Worm (Caenorhabditis elegans) whole organism, L4 larva: Measurements from ENCODE around the gene F45D3.1.

ENCODE experiments used
- F10B5.3 ChIP-seq: sonication (generic microtip); optimal IDR thresholded peaks from 2 replicates; lab custom pipeline; 2016; ENCODE audit warnings: mild to moderate bottlenecking, missing genetic modification characterization, missing compliant biosample characterization
- F26F4.8 ChIP-seq: fragments of 200-800 bp; sonication (Bioruptor generic); conservative IDR thresholded peaks from 2 replicates; pipeline ENCODE4 v1.3.6; 2022; ENCODE audit warnings: missing genetic modification characterization, missing compliant biosample characterization
- F37D6.2 ChIP-seq: sonication (generic microtip); optimal IDR thresholded peaks from 2 replicates; lab custom pipeline; 2016; ENCODE audit warnings: mild to moderate bottlenecking, missing genetic modification characterization, missing compliant biosample characterization
- R02D3.7 ChIP-seq: fragments of 150-350 bp; sonication (generic microtip); optimal IDR thresholded peaks from 3 replicates; lab custom pipeline; 2014; ENCODE audit warnings: missing biosample characterization, missing genetic modification characterization
- T20F7.1 ChIP-seq: fragments of 200-800 bp; sonication (Bioruptor generic); optimal IDR thresholded peaks from 2 replicates; lab custom pipeline; 2018; ENCODE audit warnings: mild to moderate bottlenecking, missing genetic modification characterization, missing compliant biosample characterization
- Y105C5A.15 ChIP-seq: fragments of 200-800 bp; sonication (Bioruptor generic); IDR thresholded peaks from 2 replicates; pipeline ENCODE4 v1.3.6; 2022; ENCODE audit warnings: missing genetic modification characterization, missing compliant biosample characterization
- Y5F2A.4 ChIP-seq: fragments of 200-800 bp; sonication (Bioruptor generic); optimal IDR thresholded peaks from 2 replicates; lab custom pipeline; 2018; ENCODE audit warnings: mild to moderate bottlenecking, missing genetic modification characterization, missing compliant biosample characterization
- Y75B8A.6 ChIP-seq: fragments of 200-800 bp; sonication (Bioruptor generic); IDR thresholded peaks from 2 replicates; pipeline ENCODE4 v1.3.6; 2022; ENCODE audit warnings: missing genetic modification reagents, missing genetic modification characterization, missing compliant biosample characterization
- ZK337.2 ChIP-seq: fragments of 200-800 bp; sonication (Bioruptor generic); IDR thresholded peaks from 2 replicates; pipeline ENCODE4 v1.3.6; 2022; ENCODE audit warnings: missing genetic modification reagents, missing genetic modification characterization, missing compliant biosample characterization
- ZK546.5 ChIP-seq, 2 experiments: sonication (generic microtip); optimal IDR thresholded peaks; 2 replicates each; lab custom pipeline; 2017; ENCODE audit warnings: missing biosample characterization in 2 of 2, missing genetic modification characterization in 2 of 2
- aly-2 ChIP-seq: sonication (generic microtip); optimal IDR thresholded peaks from 2 replicates; lab custom pipeline; 2018; ENCODE audit warnings: missing biosample characterization, missing genetic modification characterization
- ama-1 ChIP-seq: fragments of 150-350 bp; optimal IDR thresholded peaks from 2 replicates; lab custom pipeline; 2014; ENCODE audit warnings: inconsistent platforms, mixed read lengths
- ceh-20 ChIP-seq: fragments of 200-800 bp; sonication (Bioruptor generic); IDR thresholded peaks from 2 replicates; pipeline ENCODE4 v1.3.6; 2022; ENCODE audit warnings: missing genetic modification reagents, missing genetic modification characterization, missing compliant biosample characterization
- ceh-28 ChIP-seq: fragments of 150-350 bp; optimal IDR thresholded peaks from 2 replicates; lab custom pipeline; 2014; ENCODE audit warnings: missing biosample characterization, missing genetic modification reagents, missing genetic modification characterization
- ceh-82 ChIP-seq: sonication (generic microtip); optimal IDR thresholded peaks from 2 replicates; lab custom pipeline; 2017; ENCODE audit warnings: missing biosample characterization, missing genetic modification characterization
- ces-1 ChIP-seq: fragments of 150-350 bp; sonication (generic microtip); optimal IDR thresholded peaks from 4 replicates; lab custom pipeline; 2014; ENCODE audit warnings: missing biosample characterization, missing genetic modification reagents, missing genetic modification characterization
- daf-8 ChIP-seq: fragments of 200-800 bp; sonication (Bioruptor generic); IDR thresholded peaks from 2 replicates; pipeline ENCODE4 v1.3.6; 2022; ENCODE audit warnings: missing genetic modification characterization, missing compliant biosample characterization
- dmd-8 ChIP-seq: fragments of 200-800 bp; sonication (Bioruptor generic); IDR thresholded peaks from 2 replicates; pipeline ENCODE4 v1.3.6; 2022; ENCODE audit warnings: missing genetic modification characterization, missing compliant biosample characterization
- dpl-1 ChIP-seq: fragments of 150-350 bp; optimal IDR thresholded peaks from 2 replicates; lab custom pipeline; 2014; ENCODE audit warnings: missing biosample characterization, missing genetic modification reagents, missing genetic modification characterization
- egl-27 ChIP-seq: sonication (generic microtip); optimal IDR thresholded peaks from 3 replicates; lab custom pipeline; 2017; ENCODE audit warnings: missing biosample characterization, missing genetic modification reagents, missing genetic modification characterization
- fkh-10 ChIP-seq: fragments of 150-350 bp; optimal IDR thresholded peaks from 2 replicates; lab custom pipeline; 2014; ENCODE audit warnings: missing biosample characterization, missing genetic modification reagents, missing genetic modification characterization
- fos-1 ChIP-seq: fragments of 150-350 bp; optimal IDR thresholded peaks from 2 replicates; lab custom pipeline; 2014; ENCODE audit warnings: missing biosample characterization, missing genetic modification characterization
- hlh-11 ChIP-seq: fragments of 200-800 bp; sonication (Bioruptor generic); optimal IDR thresholded peaks from 2 replicates; lab custom pipeline; 2018; ENCODE audit warnings: mild to moderate bottlenecking, missing genetic modification characterization, missing compliant biosample characterization
- jun-1 ChIP-seq: fragments of 150-350 bp; optimal IDR thresholded peaks from 2 replicates; lab custom pipeline; 2014; ENCODE audit warnings: missing biosample characterization, missing genetic modification reagents, missing genetic modification characterization
- lin-15B ChIP-seq: fragments of 150-350 bp; sonication (generic microtip); optimal IDR thresholded peaks from 3 replicates; lab custom pipeline; 2014; ENCODE audit warnings: missing biosample characterization, missing genetic modification characterization
- lin-29 ChIP-seq: fragments of 200-800 bp; sonication (Bioruptor generic); IDR thresholded peaks from 2 replicates; pipeline ENCODE4 v1.3.6; 2022; ENCODE audit warnings: missing genetic modification reagents, missing genetic modification characterization, missing compliant biosample characterization
- lir-3 ChIP-seq: sonication (generic microtip); optimal IDR thresholded peaks from 2 replicates; lab custom pipeline; 2016; ENCODE audit warnings: mild to moderate bottlenecking, missing genetic modification characterization, missing compliant biosample characterization
- madf-9 ChIP-seq: fragments of 200-800 bp; sonication (Bioruptor generic); conservative IDR thresholded peaks from 2 replicates; pipeline ENCODE4 v1.3.6; 2022; ENCODE audit warnings: missing genetic modification reagents, missing genetic modification characterization, missing compliant biosample characterization
- mdl-1 ChIP-seq, 2 experiments: fragments of 150-350 bp in 1 of 2; sonication (generic microtip) in 1 of 2; optimal IDR thresholded peaks; 2 replicates each; lab custom pipeline; 2014 to 2017; ENCODE audit warnings: missing biosample characterization in 2 of 2, missing genetic modification characterization in 2 of 2
- mdt-29 ChIP-seq: fragments of 200-800 bp; sonication (Bioruptor generic); IDR thresholded peaks from 2 replicates; pipeline ENCODE4 v1.3.6; 2022; ENCODE audit warnings: missing genetic modification reagents, missing genetic modification characterization, missing compliant biosample characterization
- mep-1 ChIP-seq: fragments of 150-350 bp; sonication (generic microtip); optimal IDR thresholded peaks from 3 replicates; lab custom pipeline; 2014; ENCODE audit warnings: missing biosample characterization, missing genetic modification characterization
- nhr-10 ChIP-seq: fragments of 150-350 bp; optimal IDR thresholded peaks from 2 replicates; lab custom pipeline; 2014; ENCODE audit warnings: missing biosample characterization, missing genetic modification characterization
- nhr-111 ChIP-seq: fragments of 200-800 bp; sonication (Bioruptor generic); optimal IDR thresholded peaks from 2 replicates; lab custom pipeline; 2018; ENCODE audit warnings: mild to moderate bottlenecking, missing genetic modification characterization, missing compliant biosample characterization
- nhr-76 ChIP-seq: fragments of 150-350 bp; optimal IDR thresholded peaks from 2 replicates; lab custom pipeline; 2014; ENCODE audit warnings: missing biosample characterization, missing genetic modification characterization
- pqm-1 ChIP-seq: sonication (generic microtip); optimal IDR thresholded peaks from 2 replicates; lab custom pipeline; 2017; ENCODE audit warnings: missing biosample characterization, missing genetic modification characterization
- rbr-2 ChIP-seq: sonication (generic microtip); optimal IDR thresholded peaks from 2 replicates; lab custom pipeline; 2016; ENCODE audit warnings: missing genotype, missing genetic modification characterization, missing compliant biosample characterization
- saeg-2 ChIP-seq: fragments of 200-800 bp; sonication (Bioruptor generic); IDR thresholded peaks from 2 replicates; pipeline ENCODE4 v1.3.6; 2022; ENCODE audit warnings: missing genetic modification reagents, missing genetic modification characterization, missing compliant biosample characterization
- sdz-12 ChIP-seq: fragments of 200-800 bp; sonication (Bioruptor generic); optimal IDR thresholded peaks from 2 replicates; lab custom pipeline; 2018; ENCODE audit warnings: mild to moderate bottlenecking, missing genetic modification characterization, missing compliant biosample characterization
- spr-1 ChIP-seq: sonication (generic microtip); optimal IDR thresholded peaks from 2 replicates; lab custom pipeline; 2016; ENCODE audit warnings: mild to moderate bottlenecking, missing genetic modification characterization, missing compliant biosample characterization
- spr-3 ChIP-seq: fragments of 200-800 bp; sonication (Bioruptor generic); optimal IDR thresholded peaks from 2 replicates; lab custom pipeline; 2018; ENCODE audit warnings: mild to moderate bottlenecking, missing genetic modification characterization, missing compliant biosample characterization
- unc-39 ChIP-seq: sonication (generic microtip); optimal IDR thresholded peaks from 2 replicates; lab custom pipeline; 2017; ENCODE audit warnings: missing biosample characterization, missing genetic modification characterization
- unc-62 ChIP-seq, 3 experiments: fragments of 150-350 bp in 1 of 3; sonication (generic microtip); optimal IDR thresholded peaks in 2 of 3; peaks in 1 of 3; 1 replicate in 1 of 3; 2 replicates in 2 of 3; lab custom pipeline; 2014 to 2017; ENCODE audit warnings: missing biosample characterization in 3 of 3, missing genetic modification characterization in 3 of 3, missing genetic modification reagents in 3 of 3, missing genotype in 1 of 3
- vab-7 ChIP-seq: fragments of 200-800 bp; sonication (Bioruptor generic); IDR thresholded peaks from 2 replicates; pipeline ENCODE4 v1.3.6; 2022; ENCODE audit warnings: missing genetic modification reagents, missing genetic modification characterization, missing compliant biosample characterization
- zip-11 ChIP-seq: fragments of 200-800 bp; sonication (Bioruptor generic); IDR thresholded peaks from 2 replicates; pipeline ENCODE4 v1.3.6; 2022; ENCODE audit warnings: missing genetic modification characterization, missing compliant biosample characterization
- ztf-7 ChIP-seq: fragments of 150-350 bp; optimal IDR thresholded peaks from 2 replicates; lab custom pipeline; 2014; ENCODE audit warnings: missing biosample characterization, missing genetic modification characterization

The F45D3.1 gene

DNA sequence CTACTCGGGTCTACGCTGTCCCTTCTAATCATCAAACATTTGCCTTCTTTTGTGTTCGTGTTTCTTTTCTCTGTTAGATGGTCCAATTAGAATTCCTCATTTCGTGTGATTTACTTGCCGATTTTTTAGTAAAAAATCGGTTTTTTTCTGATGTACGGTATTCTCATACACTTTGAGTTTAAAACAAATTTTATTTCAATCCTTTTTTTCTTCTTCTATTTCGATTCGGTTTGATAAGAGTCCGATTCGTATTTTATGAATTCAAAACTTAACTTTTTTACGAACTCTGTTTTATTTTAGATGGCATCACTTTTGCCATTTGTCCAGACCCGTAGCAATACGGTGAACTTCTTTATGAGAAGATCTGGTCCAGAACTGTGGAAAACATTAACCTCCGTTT is 36.3 kb downstream of the F45D3.1 start, which contains the start of gene mrps-5:
mrps-5 (plus strand) TSS at position 301 of the 400 bp plus-strand sequence.
- no peak for TF ChIP-seq ces-1 (GFP tag; lab: Kevin White, UChicago)
- no peak for TF ChIP-seq lir-3 (tag; lab: Kevin White, UChicago)
- TF ChIP-seq Y105C5A.15 (GFP tag; lab: Robert Waterston, UW) = 0 out of 2 replicates have a peak, but pooled peaks have one; percentile 8
- TF ChIP-seq ceh-28 (tag; lab: Kevin White, UChicago) = no peak
- no peak for TF ChIP-seq mdl-1 (tag; optimal IDR thresholded peaks at IDR 0.05; lab: Kevin White, UChicago)
- TF ChIP-seq ceh-20 (GFP tag; lab: Robert Waterston, UW) = no peak
- TF ChIP-seq T20F7.1 (GFP tag; lab: Kevin White, UChicago) = peak; percentile 19
- TF ChIP-seq F10B5.3 (tag; lab: Kevin White, UChicago) = no peak
- no peak for TF ChIP-seq ZK337.2 (GFP tag; lab: Robert Waterston, UW)
- TF ChIP-seq spr-1 (tag; lab: Kevin White, UChicago) = no peak
- no peak for TF ChIP-seq fkh-10 (GFP tag; lab: Kevin White, UChicago)
- TF ChIP-seq fos-1 (tag; lab: Kevin White, UChicago) = no peak

DNA sequence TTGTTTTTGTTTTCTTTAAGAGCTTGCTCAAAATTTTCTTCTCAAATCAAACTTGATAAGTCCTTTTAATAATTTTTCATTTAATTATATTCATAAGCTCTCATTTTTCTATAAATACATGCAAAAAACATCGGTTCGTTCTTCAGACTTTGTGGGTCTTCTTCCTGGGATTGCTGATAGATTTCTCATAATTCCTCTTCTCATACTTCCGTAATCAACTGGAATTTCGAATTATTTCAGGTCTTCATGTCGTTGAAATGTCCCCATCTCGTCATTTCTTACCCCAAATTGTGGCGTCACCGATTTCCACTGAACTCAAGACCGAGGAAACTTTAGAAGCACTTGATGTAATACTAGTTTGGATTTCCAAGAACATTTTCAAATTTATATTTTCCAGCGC is 38.0 kb downstream of the F45D3.1 start:
- TF ChIP-seq Y5F2A.4 (GFP tag; lab: Kevin White, UChicago) = no peak
- no peak for TF ChIP-seq F37D6.2 (tag; lab: Kevin White, UChicago)
- TF ChIP-seq rbr-2 = no peak
- no peak for TF ChIP-seq mep-1 (tag; lab: Kevin White, UChicago)
- no peak for TF ChIP-seq F10B5.3 (tag; lab: Kevin White, UChicago)
- no peak for TF ChIP-seq lin-29 (GFP tag; lab: Robert Waterston, UW)
- TF ChIP-seq dpl-1 (GFP tag; lab: Kevin White, UChicago) = no peak
- TF ChIP-seq mdt-29 = no peak
- no peak for TF ChIP-seq nhr-76 (tag; lab: Kevin White, UChicago)
- TF ChIP-seq egl-27 (tag; lab: Kevin White, UChicago) = no peak
- no peak for TF ChIP-seq Y75B8A.6 (GFP tag; lab: Robert Waterston, UW)

DNA sequence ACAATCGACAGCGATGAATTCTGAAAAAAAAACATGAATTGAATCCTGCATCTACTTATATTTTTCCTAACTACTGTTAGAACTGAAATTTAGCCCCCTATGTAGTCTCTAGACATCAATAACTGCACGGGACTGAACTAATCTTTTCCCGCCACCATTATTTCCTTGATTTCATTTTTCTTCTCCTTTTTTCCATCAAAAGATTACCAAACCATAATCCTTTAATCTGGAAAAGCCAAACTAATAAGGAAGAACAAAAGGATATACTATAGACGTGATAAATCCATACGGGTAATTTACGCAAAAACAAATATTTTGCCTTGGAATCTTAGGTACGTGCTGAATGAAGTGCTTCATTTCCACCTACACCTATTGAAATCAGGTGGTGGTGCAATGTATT is 40.5 kb downstream of the F45D3.1 start:
- TF ChIP-seq unc-62 (GFP tag; optimal IDR thresholded peaks at IDR 0.05 in 1 of 2; lab: Kevin White, UChicago) (peak in 1 of 2 experiments; percentile 97), unc-62 (tag; optimal IDR thresholded peaks at IDR 0.05; lab: Kevin White, UChicago) (no peak), F26F4.8 (GFP tag; lab: Robert Waterston, UW) (no peak)

DNA sequence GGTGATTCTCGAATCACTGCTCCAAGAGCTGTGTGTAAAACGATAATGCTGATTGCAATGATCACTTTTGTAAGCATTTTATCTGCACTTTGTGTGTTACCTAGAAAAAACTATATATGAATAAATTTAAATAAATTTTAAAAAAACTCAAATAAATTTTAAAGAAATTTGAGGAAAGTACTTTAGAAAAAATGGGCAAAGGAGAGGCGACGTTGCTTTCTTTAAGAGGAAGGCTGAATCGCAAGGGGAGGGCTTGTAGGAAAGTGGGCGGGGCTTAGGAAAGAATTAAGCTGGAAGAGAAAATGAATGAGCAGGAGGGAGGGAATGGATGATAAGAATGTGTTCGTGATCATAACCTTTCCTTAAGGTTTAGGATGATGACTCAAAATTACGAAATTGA is 41.0 kb downstream of the F45D3.1 start, which contains the start of gene E02A10.4:
E02A10.4 (minus strand) TSS at position 101 of the 400 bp plus-strand sequence.
- no peak for TF ChIP-seq saeg-2 (GFP tag; lab: Robert Waterston, UW)
- TF ChIP-seq vab-7 (GFP tag; lab: Robert Waterston, UW) = no peak
- no peak for TF ChIP-seq unc-39 (tag; lab: Kevin White, UChicago)
- no peak for TF ChIP-seq ceh-82 (tag; lab: Kevin White, UChicago)
- TF ChIP-seq ZK546.5 (tag; optimal IDR thresholded peaks at IDR 0.05; lab: Kevin White, UChicago) = no peak
- no peak for TF ChIP-seq dmd-8 (GFP tag; lab: Robert Waterston, UW)
- no peak for TF ChIP-seq R02D3.7 (tag; lab: Kevin White, UChicago)
- no peak for TF ChIP-seq sdz-12
- TF ChIP-seq aly-2 (tag; lab: Kevin White, UChicago) = no peak
- no peak for TF ChIP-seq ztf-7
- TF ChIP-seq Y5F2A.4 (GFP tag; lab: Kevin White, UChicago) = no peak

DNA sequence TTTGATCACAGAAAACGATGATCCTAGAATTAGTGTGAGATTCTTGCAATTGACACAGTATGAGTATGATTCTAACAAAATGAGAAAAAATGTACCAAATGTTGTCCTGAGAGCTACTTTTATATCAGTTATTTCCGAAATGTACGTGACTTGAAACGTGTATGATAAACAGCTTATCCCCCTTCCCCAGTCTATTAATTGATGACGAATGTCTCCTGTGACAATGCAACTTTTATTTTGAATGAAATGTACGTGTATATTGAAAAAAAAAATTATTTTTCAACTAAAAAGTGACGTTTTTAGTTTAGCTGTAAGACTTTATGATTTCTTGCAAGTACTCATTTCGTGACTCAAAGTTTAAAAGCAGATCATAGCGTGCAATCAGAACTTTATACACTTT is 43.4 kb downstream of the F45D3.1 start:
- TF ChIP-seq nhr-111 (GFP tag; lab: Kevin White, UChicago) = no peak
- TF ChIP-seq pqm-1 = no peak
- no peak for TF ChIP-seq lin-15B
- no peak for TF ChIP-seq madf-9 (GFP tag; lab: Robert Waterston, UW)
- TF ChIP-seq fkh-10 (GFP tag; lab: Kevin White, UChicago) = no peak
- TF ChIP-seq F37D6.2 (tag; lab: Kevin White, UChicago) = no peak
- no peak for TF ChIP-seq daf-8 (GFP tag; lab: Robert Waterston, UW)
- TF ChIP-seq lin-29 (GFP tag; lab: Robert Waterston, UW) = no peak
- no peak for TF ChIP-seq unc-39 (tag; lab: Kevin White, UChicago)
- TF ChIP-seq hlh-11 = no peak
- no peak for TF ChIP-seq egl-27 (tag; lab: Kevin White, UChicago)
- no peak for TF ChIP-seq vab-7 (GFP tag; lab: Robert Waterston, UW)
- no peak for TF ChIP-seq jun-1 (tag; lab: Kevin White, UChicago)
- no peak for TF ChIP-seq spr-3
- TF ChIP-seq zip-11 = no peak
- TF ChIP-seq saeg-2 (GFP tag; lab: Robert Waterston, UW) = no peak
- no peak for TF ChIP-seq ama-1 (lab: Kevin White, UChicago)
- no peak for TF ChIP-seq nhr-10 (tag; lab: Kevin White, UChicago)
